Fruit fly (Drosophila melanogaster) S2 (cell line): Measurements from ENCODE around the gene Grip75.

ENCODE experiments used
- CG8478 ChIP-seq: fragments of >200 bp; optimal IDR thresholded peaks from 2 replicates; lab custom pipeline; 2018
- CTCF ChIP-seq, 2 experiments: fragments of >200 bp; optimal IDR thresholded peaks; 2 replicates each; lab custom pipeline; 2018

- no peak for TF ChIP-seq CTCF (optimal IDR thresholded peaks at IDR 0.05; lab: Kevin White, UChicago)
- no peak for TF ChIP-seq CG8478 (lab: Kevin White, UChicago)
These were observed 30.8 kb upstream of the Grip75 start, which contains the start of gene ppk10 for dm6 chr2L:10452296-10452695.
